Worm (Caenorhabditis elegans) whole organism, L3 larva: ENCODE data around the gene sre-6.

ENCODE experiments used
- aly-2 ChIP-seq: fragments of 150-350 bp; optimal IDR thresholded peaks from 2 replicates; lab custom pipeline; 2014; ENCODE audit warnings: missing biosample characterization, missing genetic modification characterization
- ama-1 ChIP-seq: fragments of 150-350 bp; optimal IDR thresholded peaks from 2 replicates; lab custom pipeline; 2018
- elt-1 ChIP-seq: fragments of 150-350 bp; optimal IDR thresholded peaks from 2 replicates; lab custom pipeline; 2014; ENCODE audit warnings: missing biosample characterization, missing genetic modification characterization
- jun-1 ChIP-seq: fragments of 150-350 bp; optimal IDR thresholded peaks from 2 replicates; lab custom pipeline; 2014; ENCODE audit warnings: missing biosample characterization, missing genetic modification reagents, missing genetic modification characterization
- lin-15B ChIP-seq: fragments of 150-350 bp; optimal IDR thresholded peaks from 2 replicates; lab custom pipeline; 2014; ENCODE audit warnings: missing biosample characterization, missing genetic modification characterization
- lin-39 ChIP-seq: fragments of 150-350 bp; optimal IDR thresholded peaks from 2 replicates; lab custom pipeline; 2018; ENCODE audit warnings: missing biosample characterization, missing genetic modification reagents, missing genetic modification characterization
- nhr-237 ChIP-seq: fragments of 150-350 bp; optimal IDR thresholded peaks from 2 replicates; lab custom pipeline; 2014; ENCODE audit warnings: missing biosample characterization, missing genetic modification characterization
- nhr-25 ChIP-seq: sonication (generic microtip); optimal IDR thresholded peaks from 2 replicates; lab custom pipeline; 2017; ENCODE audit warnings: missing biosample characterization, missing genetic modification characterization
- pha-4 ChIP-seq: fragments of 150-350 bp; optimal IDR thresholded peaks from 2 replicates; lab custom pipeline; 2014; ENCODE audit warnings: missing biosample characterization, missing genetic modification reagents, missing genetic modification characterization
- pqm-1 ChIP-seq: fragments of 150-350 bp; optimal IDR thresholded peaks from 2 replicates; lab custom pipeline; 2017; ENCODE audit warnings: missing biosample characterization, missing genetic modification characterization, inconsistent platforms
- snpc-4 ChIP-seq: fragments of 150-350 bp; optimal IDR thresholded peaks from 2 replicates; lab custom pipeline; 2014; ENCODE audit warnings: missing biosample characterization, missing genetic modification characterization
- unc-39 ChIP-seq: sonication (generic microtip); optimal IDR thresholded peaks from 4 replicates; lab custom pipeline; 2017; ENCODE audit warnings: missing biosample characterization, missing genetic modification characterization
- ztf-4 ChIP-seq: fragments of 150-350 bp; optimal IDR thresholded peaks from 2 replicates; lab custom pipeline; 2014; ENCODE audit warnings: missing biosample characterization, missing genetic modification characterization

DNA sequence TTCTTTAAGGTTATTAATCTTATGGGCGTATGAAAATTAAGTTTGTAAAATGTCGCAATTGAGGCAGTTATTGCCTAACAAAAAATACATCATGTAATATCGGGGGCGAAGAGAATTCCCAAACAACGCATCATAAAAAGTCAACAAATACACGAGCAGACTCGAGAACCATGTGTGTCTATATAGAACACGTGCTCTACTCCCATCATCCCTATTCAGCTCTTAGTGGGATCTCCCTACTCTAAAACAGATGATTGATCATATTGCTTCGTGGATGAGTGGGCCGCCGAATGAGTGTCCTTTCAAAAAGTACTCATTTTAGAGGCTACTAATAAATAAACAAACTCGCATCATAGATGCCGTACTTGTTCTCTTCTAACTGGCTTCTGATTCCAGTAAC is 38.1 kb downstream of the sre-6 start:
- TF ChIP-seq unc-39 (tag; lab: Kevin White, UChicago) (no peak), nhr-25 (no peak), elt-1 (tag; lab: Kevin White, UChicago) (no peak), snpc-4 (tag; lab: Kevin White, UChicago) (no peak), lin-39 (no peak), aly-2 (tag; lab: Kevin White, UChicago) (no peak), pqm-1 (tag; lab: Kevin White, UChicago) (no peak), pha-4 (peak; percentile 70), lin-15B (tag; lab: Kevin White, UChicago) (no peak), ztf-4 (tag; lab: Kevin White, UChicago) (no peak), jun-1 (tag; lab: Kevin White, UChicago) (no peak), nhr-237 (tag; lab: Kevin White, UChicago) (no peak), ama-1 (no peak)
